Worm (Caenorhabditis elegans) whole organism, L4 larva: ENCODE results near the gene clec-8.

Experiments
- ZK337.2 ChIP-seq: fragments of 200-800 bp; sonication (Bioruptor generic); IDR thresholded peaks from 2 replicates; pipeline ENCODE4 v1.3.6; 2022; ENCODE audit warnings: missing genetic modification reagents, missing genetic modification characterization, missing compliant biosample characterization
- ZK546.5 ChIP-seq, 2 experiments: sonication (generic microtip); optimal IDR thresholded peaks; 2 replicates each; lab custom pipeline; 2017; ENCODE audit warnings: missing biosample characterization in 2 of 2, missing genetic modification characterization in 2 of 2
- ama-1 ChIP-seq: fragments of 150-350 bp; optimal IDR thresholded peaks from 2 replicates; lab custom pipeline; 2014; ENCODE audit warnings: inconsistent platforms, mixed read lengths
- ctbp-1 ChIP-seq: fragments of 200-800 bp; sonication (Bioruptor generic); IDR thresholded peaks from 2 replicates; pipeline ENCODE4 v1.3.6; 2022; ENCODE audit warnings: missing genetic modification reagents, missing genetic modification characterization, missing compliant biosample characterization
- egl-27 ChIP-seq: sonication (generic microtip); optimal IDR thresholded peaks from 3 replicates; lab custom pipeline; 2017; ENCODE audit warnings: missing biosample characterization, missing genetic modification reagents, missing genetic modification characterization
- fos-1 ChIP-seq: fragments of 150-350 bp; optimal IDR thresholded peaks from 2 replicates; lab custom pipeline; 2014; ENCODE audit warnings: missing biosample characterization, missing genetic modification characterization
- hlh-30 ChIP-seq: sonication (generic microtip); optimal IDR thresholded peaks from 2 replicates; lab custom pipeline; 2017; ENCODE audit warnings: antibody characterized with exemption, mild to moderate bottlenecking, missing genetic modification characterization, missing compliant biosample characterization; ENCODE audit not compliant: insufficient read depth
- mes-2 ChIP-seq: sonication (generic microtip); optimal IDR thresholded peaks from 2 replicates; lab custom pipeline; 2016; ENCODE audit warnings: missing genotype, mild to moderate bottlenecking, missing genetic modification characterization, missing compliant biosample characterization; ENCODE audit not compliant: poor library complexity, severe bottlenecking
- nhr-237 ChIP-seq: sonication (generic microtip); optimal IDR thresholded peaks from 2 replicates; lab custom pipeline; 2017; ENCODE audit warnings: missing biosample characterization, missing genetic modification characterization
- nhr-77 ChIP-seq: fragments of 150-350 bp; optimal IDR thresholded peaks from 2 replicates; lab custom pipeline; 2014; ENCODE audit warnings: missing biosample characterization, missing genetic modification characterization
- pqm-1 ChIP-seq: sonication (generic microtip); optimal IDR thresholded peaks from 2 replicates; lab custom pipeline; 2017; ENCODE audit warnings: missing biosample characterization, missing genetic modification characterization

DNA sequence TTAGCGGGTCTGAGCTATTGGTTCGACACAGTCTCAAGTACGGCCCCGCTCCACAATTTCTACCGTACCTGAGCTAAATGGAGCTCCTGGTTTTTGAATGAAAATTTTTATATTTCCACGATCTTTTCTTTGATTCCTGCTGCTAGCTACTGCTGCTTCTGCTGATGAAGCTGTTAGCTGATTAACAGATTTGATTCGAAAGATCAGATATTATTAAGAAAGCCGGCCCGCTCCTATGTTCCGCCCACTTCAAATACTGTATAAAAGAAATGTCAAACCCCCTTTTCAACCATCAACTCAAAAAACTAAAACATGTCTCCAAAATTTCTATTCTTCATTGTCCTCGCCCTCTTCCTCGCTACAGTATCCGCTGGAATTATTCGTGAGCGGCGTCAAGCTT is 39.7 kb upstream of the clec-8 start, which contains the start of gene nspe-3:
- no peak for TF ChIP-seq fos-1 (tag; lab: Kevin White, UChicago)
- TF ChIP-seq ctbp-1 (GFP tag; lab: Robert Waterston, UW) = no peak
- TF ChIP-seq egl-27 (tag; lab: Kevin White, UChicago) = no peak
- TF ChIP-seq nhr-77 = no peak
- TF ChIP-seq ama-1 = no peak
- no peak for TF ChIP-seq hlh-30 (tag; lab: Kevin White, UChicago)
- no peak for TF ChIP-seq ZK546.5 (tag; optimal IDR thresholded peaks at IDR 0.05; lab: Kevin White, UChicago)
- no peak for TF ChIP-seq nhr-237 (tag; lab: Kevin White, UChicago)
- TF ChIP-seq pqm-1 (tag; lab: Kevin White, UChicago) = no peak
- no peak for TF ChIP-seq ZK337.2 (GFP tag; lab: Robert Waterston, UW)
- TF ChIP-seq mes-2 (tag; lab: Kevin White, UChicago) = no peak
